Worm (Caenorhabditis elegans) whole organism, young adult: ENCODE measurements around the gene ddo-2.

Experiments
- F22D6.2 ChIP-seq: sonication (generic microtip); optimal IDR thresholded peaks from 2 replicates; lab custom pipeline; 2016; ENCODE audit warnings: mild to moderate bottlenecking, missing genetic modification characterization, missing compliant biosample characterization
- T26A5.8 ChIP-seq: sonication (generic microtip); optimal IDR thresholded peaks from 2 replicates; lab custom pipeline; 2016; ENCODE audit warnings: missing genetic modification characterization, missing compliant biosample characterization
- Y53G8AR.9 ChIP-seq: fragments of 200-800 bp; sonication (Bioruptor generic); conservative IDR thresholded peaks from 2 replicates; pipeline ENCODE4 v1.3.6; 2022; ENCODE audit warnings: missing genetic modification reagents, missing genetic modification characterization, missing compliant biosample characterization
- ama-1 ChIP-seq, 3 experiments: fragments of 150-350 bp in 1 of 3; sonication (generic microtip) in 2 of 3; optimal IDR thresholded peaks; 2 replicates each; lab custom pipeline; 2014 to 2018; ENCODE audit warnings: missing biosample characterization in 2 of 3, missing genetic modification characterization in 2 of 3, missing genetic modification reagents in 2 of 3
- attf-3 ChIP-seq: fragments of 200-800 bp; sonication (Bioruptor generic); conservative IDR thresholded peaks from 2 replicates; pipeline ENCODE4 v1.3.6; 2022; ENCODE audit warnings: missing genetic modification reagents, missing genetic modification characterization, missing compliant biosample characterization
- bed-2 ChIP-seq: fragments of 200-800 bp; sonication (Bioruptor generic); IDR thresholded peaks from 2 replicates; pipeline ENCODE4 v1.3.6; 2022; ENCODE audit warnings: missing genetic modification reagents, missing genetic modification characterization, missing compliant biosample characterization
- cebp-2 ChIP-seq: fragments of 200-800 bp; sonication (Bioruptor generic); IDR thresholded peaks from 2 replicates; pipeline ENCODE4 v1.3.6; 2022; ENCODE audit warnings: missing genetic modification characterization, missing compliant biosample characterization
- chd-7 ChIP-seq: sonication (generic microtip); optimal IDR thresholded peaks from 2 replicates; lab custom pipeline; 2016; ENCODE audit warnings: mild to moderate bottlenecking, missing genetic modification characterization, moderate library complexity, missing compliant biosample characterization
- dpl-1 ChIP-seq: fragments of 150-350 bp; optimal IDR thresholded peaks from 2 replicates; lab custom pipeline; 2014; ENCODE audit warnings: missing biosample characterization, missing genetic modification reagents, missing genetic modification characterization
- efl-1 ChIP-seq: fragments of 150-350 bp; optimal IDR thresholded peaks from 2 replicates; lab custom pipeline; 2014; ENCODE audit warnings: missing biosample characterization, missing genetic modification reagents, missing genetic modification characterization
- ekl-4 ChIP-seq: fragments of 200-800 bp; sonication (Bioruptor generic); IDR thresholded peaks from 2 replicates; pipeline ENCODE4 v1.3.6; 2022; ENCODE audit warnings: missing genetic modification reagents, missing genetic modification characterization, missing compliant biosample characterization
- fkh-3 ChIP-seq: sonication (generic microtip); optimal IDR thresholded peaks from 2 replicates; lab custom pipeline; 2016; ENCODE audit warnings: mild to moderate bottlenecking, missing genetic modification characterization, missing compliant biosample characterization
- gei-17 ChIP-seq: fragments of 200-800 bp; sonication (Bioruptor generic); optimal IDR thresholded peaks from 2 replicates; lab custom pipeline; 2018; ENCODE audit warnings: mild to moderate bottlenecking, missing genetic modification characterization, missing compliant biosample characterization
- him-1 ChIP-seq: sonication (generic microtip); optimal IDR thresholded peaks from 2 replicates; lab custom pipeline; 2016; ENCODE audit warnings: missing genotype, missing genetic modification reagents, missing genetic modification characterization, missing compliant biosample characterization
- hlh-26 ChIP-seq: fragments of 200-800 bp; sonication (Bioruptor generic); conservative IDR thresholded peaks from 2 replicates; pipeline ENCODE4 v1.3.6; 2022; ENCODE audit warnings: missing genetic modification reagents, missing genetic modification characterization, missing compliant biosample characterization
- hrde-1 ChIP-seq: sonication (generic microtip); optimal IDR thresholded peaks from 2 replicates; lab custom pipeline; 2016; ENCODE audit warnings: missing genetic modification characterization, mild to moderate bottlenecking, missing compliant biosample characterization, moderate library complexity, missing genotype, missing genetic modification reagents, borderline replicate concordance
- let-526 ChIP-seq: fragments of 200-800 bp; sonication (Bioruptor generic); IDR thresholded peaks from 2 replicates; pipeline ENCODE4 v1.3.6; 2022; ENCODE audit warnings: missing genetic modification reagents, missing genetic modification characterization, missing compliant biosample characterization
- let-607 ChIP-seq, 2 experiments: fragments of 200-800 bp in 1 of 2; sonication (Bioruptor generic) in 1 of 2; sonication (generic microtip) in 1 of 2; optimal IDR thresholded peaks; 2 replicates each; lab custom pipeline; 2016 to 2018; ENCODE audit warnings: mild to moderate bottlenecking in 2 of 2, missing compliant biosample characterization in 2 of 2, missing genetic modification characterization in 2 of 2, moderate library complexity in 2 of 2, missing genotype in 1 of 2
- lsl-1 ChIP-seq: fragments of 200-800 bp; sonication (Bioruptor generic); optimal IDR thresholded peaks from 2 replicates; lab custom pipeline; 2018; ENCODE audit warnings: mild to moderate bottlenecking, missing genetic modification characterization, moderate library complexity, missing compliant biosample characterization
- mel-28 ChIP-seq: sonication (generic microtip); optimal IDR thresholded peaks from 2 replicates; lab custom pipeline; 2016; ENCODE audit warnings: borderline replicate concordance, mild to moderate bottlenecking, missing genetic modification characterization, missing compliant biosample characterization
- nfya-2 ChIP-seq: fragments of 200-800 bp; sonication (Bioruptor generic); IDR thresholded peaks from 2 replicates; pipeline ENCODE4 v1.3.6; 2022; ENCODE audit warnings: missing genetic modification reagents, missing genetic modification characterization, missing compliant biosample characterization
- nhr-80 ChIP-seq: sonication (generic microtip); optimal IDR thresholded peaks from 2 replicates; lab custom pipeline; 2016; ENCODE audit warnings: missing genetic modification characterization, missing compliant biosample characterization
- pha-4 ChIP-seq: fragments of 150-350 bp; sonication (generic microtip); optimal IDR thresholded peaks from 2 replicates; lab custom pipeline; 2014; ENCODE audit warnings: missing biosample characterization, missing genetic modification reagents, missing genetic modification characterization
- rcor-1 ChIP-seq: fragments of 200-800 bp; sonication (Bioruptor generic); IDR thresholded peaks from 2 replicates; pipeline ENCODE4 v1.3.6; 2022; ENCODE audit warnings: missing genetic modification reagents, missing genetic modification characterization, missing compliant biosample characterization
- rec-8 ChIP-seq, 2 experiments: sonication (generic microtip); optimal IDR thresholded peaks; 2 replicates each; lab custom pipeline; 2016; ENCODE audit warnings: mild to moderate bottlenecking in 2 of 2, missing genetic modification characterization in 2 of 2, missing genetic modification reagents in 2 of 2, missing genotype in 2 of 2, missing biosample characterization in 1 of 2, missing compliant biosample characterization in 1 of 2, moderate library complexity in 1 of 2
- sdz-38 ChIP-seq: sonication (generic microtip); optimal IDR thresholded peaks from 2 replicates; lab custom pipeline; 2016; ENCODE audit warnings: missing genotype, missing genetic modification characterization, missing compliant biosample characterization
- snpc-1.1 ChIP-seq: sonication (generic microtip); optimal IDR thresholded peaks from 2 replicates; lab custom pipeline; 2017; ENCODE audit warnings: missing genetic modification characterization, mild to moderate bottlenecking, missing compliant biosample characterization, antibody characterized with exemption, moderate library complexity, missing genotype, missing genetic modification reagents; ENCODE audit not compliant: insufficient read depth
- snpc-4 ChIP-seq, 5 experiments: fragments of 150-350 bp in 1 of 5; sonication (generic microtip) in 4 of 5; optimal IDR thresholded peaks; 2 replicates each; lab custom pipeline; 2014 to 2018; ENCODE audit warnings: missing genetic modification characterization in 5 of 5, missing biosample characterization in 3 of 5, antibody characterized with exemption in 2 of 5, mild to moderate bottlenecking in 2 of 5, missing compliant biosample characterization in 2 of 5, missing genotype in 2 of 5, moderate library complexity in 2 of 5, missing genetic modification reagents in 1 of 5
- tbx-9 ChIP-seq: sonication (generic microtip); optimal IDR thresholded peaks from 2 replicates; lab custom pipeline; 2016; ENCODE audit warnings: borderline replicate concordance, missing genetic modification characterization, inconsistent platforms, missing compliant biosample characterization
- unc-130 ChIP-seq: sonication (generic microtip); optimal IDR thresholded peaks from 2 replicates; lab custom pipeline; 2016; ENCODE audit warnings: missing genetic modification reagents, missing genetic modification characterization, missing compliant biosample characterization
- ztf-18 ChIP-seq: sonication (generic microtip); optimal IDR thresholded peaks from 2 replicates; lab custom pipeline; 2016; ENCODE audit warnings: missing genotype, mild to moderate bottlenecking, missing genetic modification characterization, missing compliant biosample characterization
- ztf-22 ChIP-seq: fragments of 200-800 bp; sonication (Bioruptor generic); optimal IDR thresholded peaks from 2 replicates; lab custom pipeline; 2018; ENCODE audit warnings: mild to moderate bottlenecking, missing genetic modification characterization, moderate library complexity, missing compliant biosample characterization
- ztf-6 ChIP-seq: fragments of 200-800 bp; sonication (Bioruptor generic); IDR thresholded peaks from 2 replicates; pipeline ENCODE4 v1.3.6; 2022; ENCODE audit warnings: missing genetic modification reagents, missing genetic modification characterization, missing compliant biosample characterization

Gene ddo-2

ce11 chrV:7400095-7400494 lies 35.4 kb downstream of the ddo-2 start, which contains the start of gene cnc-9:
Gene cnc-9, minus strand, starts transcription at chrV:7400195.
- TF ChIP-seq let-607 (tag; optimal IDR thresholded peaks at IDR 0.05; lab: Kevin White, UChicago) = no peak
- TF ChIP-seq bed-2 (GFP tag; lab: Robert Waterston, UW) = no peak
- TF ChIP-seq attf-3 = no peak
- no peak for TF ChIP-seq dpl-1
- no peak for TF ChIP-seq rcor-1 (GFP tag; lab: Robert Waterston, UW)
- no peak for TF ChIP-seq ekl-4 (GFP tag; lab: Robert Waterston, UW)
- no peak for TF ChIP-seq hlh-26 (GFP tag; lab: Robert Waterston, UW)
- TF ChIP-seq ztf-22 = no peak
- TF ChIP-seq lsl-1 (GFP tag; lab: Kevin White, UChicago) = no peak
- TF ChIP-seq mel-28 (tag; lab: Kevin White, UChicago) = no peak
- TF ChIP-seq snpc-1.1 (tag; lab: Kevin White, UChicago) = no peak

DNA sequence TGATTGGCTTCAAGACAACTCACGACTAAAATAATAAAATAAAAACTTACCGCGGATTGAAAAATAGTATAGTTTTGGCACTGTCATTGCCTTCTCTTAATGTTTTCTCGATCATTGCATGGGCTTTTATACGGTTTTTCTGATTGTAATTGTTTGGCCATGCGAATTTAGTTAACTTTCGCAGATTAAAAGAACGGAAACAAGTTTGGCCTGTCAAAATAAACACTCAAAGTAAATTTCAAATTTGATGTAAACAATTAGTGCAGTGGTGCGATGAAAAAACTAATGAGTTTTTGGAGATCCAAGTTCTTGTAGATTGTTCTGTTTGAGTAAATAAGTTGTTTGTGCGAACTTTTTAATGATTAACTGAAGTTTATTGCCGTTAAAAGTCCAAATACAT lies 36.3 kb downstream of the ddo-2 start, which contains the start of gene gst-41:
Gene gst-41, minus strand, starts transcription at position 101 of the 400 bp plus-strand sequence.
- no peak for TF ChIP-seq Y53G8AR.9 (GFP tag; lab: Robert Waterston, UW)

DNA sequence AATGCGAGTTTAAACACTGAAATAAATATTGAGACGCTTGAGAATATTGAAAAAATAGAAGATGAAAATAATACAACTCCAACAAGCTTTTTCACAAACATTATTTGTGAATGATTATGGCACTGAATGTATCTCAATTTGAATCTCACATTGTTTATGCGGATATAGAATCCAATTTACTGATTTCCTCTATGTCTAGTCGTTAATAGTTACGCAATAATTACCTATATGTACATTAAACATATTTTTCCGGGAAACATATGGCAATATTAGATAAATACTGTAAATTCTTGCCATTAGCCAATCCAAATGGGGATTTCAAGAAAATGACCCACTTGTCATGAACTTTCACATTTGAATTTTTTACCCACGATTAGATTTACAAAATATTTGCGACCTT lies 40.1 kb downstream of the ddo-2 start, which contains the start of gene srx-9:
Gene srx-9, minus strand, starts transcription at position 101 of the 400 bp plus-strand sequence.
- TF ChIP-seq F22D6.2 (tag; lab: Kevin White, UChicago) = no peak
- TF ChIP-seq, all 124 proteins: peak for 0

DNA sequence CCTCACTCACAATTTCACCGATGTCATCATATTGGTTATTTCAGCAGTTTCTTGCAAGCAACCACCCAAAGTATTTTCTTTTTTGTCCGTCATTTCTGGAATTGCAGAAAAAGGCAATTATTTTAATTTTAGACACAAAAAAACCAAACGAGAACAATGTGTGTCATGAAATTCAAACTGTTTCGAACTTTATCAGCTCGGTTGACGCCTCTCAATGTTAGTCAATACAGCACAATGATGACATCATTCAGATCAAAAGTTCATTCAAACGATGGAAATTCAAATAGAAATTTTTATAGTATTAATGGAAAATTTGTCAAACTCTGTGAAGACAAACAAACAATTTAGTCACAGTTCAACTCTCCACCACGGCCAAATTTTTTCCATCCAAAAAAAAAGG lies 43.6 kb downstream of the ddo-2 start, which contains the start of gene fbxa-105:
Gene fbxa-105, minus strand, starts transcription at position 97 of the 400 bp plus-strand sequence.
- TF ChIP-seq T26A5.8 (tag; lab: Kevin White, UChicago) = no peak
- peak; percentile 34 for TF ChIP-seq nhr-80 (tag; lab: Kevin White, UChicago)
- TF ChIP-seq, all 124 proteins: peak for 1

ce11 chrV:7389771-7390170 lies 45.7 kb downstream of the ddo-2 start, which contains the start of gene C02H6.1:
Gene C02H6.1, minus strand, starts transcription at chrV:7389871.
- TF ChIP-seq efl-1 (GFP tag; lab: Kevin White, UChicago) (no peak), hrde-1 (tag; lab: Kevin White, UChicago) (no peak), gei-17 (GFP tag; lab: Kevin White, UChicago) (no peak)
- TF ChIP-seq, all 124 proteins: peak for 0

DNA sequence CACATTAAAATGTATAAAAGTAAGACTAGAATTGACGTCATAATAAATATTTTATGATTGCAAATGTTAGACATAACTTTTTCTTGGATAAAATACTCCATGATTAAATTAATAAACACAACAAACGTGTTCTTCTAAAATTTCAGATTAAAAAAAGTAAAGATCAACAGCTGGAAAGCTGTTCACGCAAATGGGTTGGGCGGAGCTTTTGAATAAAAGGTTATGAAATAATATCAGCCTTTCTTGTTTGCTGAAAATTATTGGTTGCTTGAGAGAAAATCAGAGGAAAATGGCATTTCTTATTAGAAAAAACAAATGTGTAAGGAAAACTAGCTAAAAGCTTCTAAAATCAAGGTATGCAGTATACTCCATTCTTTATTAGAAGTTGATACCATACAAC lies 47.8 kb downstream of the ddo-2 start, which contains the start of gene C02H6.3:
Gene C02H6.3, minus strand, starts transcription at position 101 of the 400 bp plus-strand sequence.
- TF ChIP-seq snpc-4 (GFP tag; optimal IDR thresholded peaks at IDR 0.05; lab: Kevin White, UChicago) (no peak), snpc-4 (tag; optimal IDR thresholded peaks at IDR 0.05; lab: Kevin White, UChicago) (no peak), pha-4 (tag; lab: Kevin White, UChicago) (no peak), snpc-1.1 (tag; lab: Kevin White, UChicago) (no peak), nfya-2 (GFP tag; lab: Robert Waterston, UW) (no peak), tbx-9 (tag; lab: Kevin White, UChicago) (no peak), sdz-38 (tag; lab: Kevin White, UChicago) (no peak), nhr-80 (tag; lab: Kevin White, UChicago) (no peak), cebp-2 (GFP tag; lab: Robert Waterston, UW) (no peak), ama-1 (optimal IDR thresholded peaks at IDR 0.05; lab: Kevin White, UChicago) (no peak), ama-1 (GFP tag; optimal IDR thresholded peaks at IDR 0.05; lab: Kevin White, UChicago) (no peak), let-607 (tag; optimal IDR thresholded peaks at IDR 0.05; lab: Kevin White, UChicago) (no peak), rec-8 (tag; optimal IDR thresholded peaks at IDR 0.05; lab: Kevin White, UChicago) (no peak), ztf-6 (GFP tag; lab: Robert Waterston, UW) (no peak), chd-7 (no peak), let-526 (GFP tag; lab: Robert Waterston, UW) (no peak), ztf-18 (tag; lab: Kevin White, UChicago) (no peak), unc-130 (GFP tag; lab: Kevin White, UChicago) (no peak), ztf-22 (no peak), fkh-3 (tag; lab: Kevin White, UChicago) (no peak), him-1 (no peak)
